Fruit fly (Drosophila melanogaster): ENCODE measurements around the gene CG5274.
A peak's percentile ranks its signal among the peaks of the same experiment; 100 is the strongest.

The CG5274 gene

dm6 chr3L:20384086-20384810 is 43.2 kb downstream of the CG5274 start, which contains the start of the genes CG5498 and fbl (continued):
- TF ChIP-seq CG10543 (GFP tag; optimal IDR thresholded peaks at IDR 0.05) (peak; percentile 74), CG15011 (GFP tag; optimal IDR thresholded peaks at IDR 0.05) (peak; percentile 34), CG11456 (GFP tag; IDR thresholded peaks at IDR 0.05) (no peak), Xrp1 (GFP tag; IDR thresholded peaks at IDR 0.05) (peak; percentile 54; the same call in 1 of the 2 replicates), CG13424 (tag; optimal IDR thresholded peaks at IDR 0.05) (peak; percentile 69), exex (tag; optimal IDR thresholded peaks at IDR 0.05) (peak; percentile 54), CG30431 (GFP tag; optimal IDR thresholded peaks at IDR 0.05) (no peak), Adf1 (GFP tag; IDR thresholded peaks at IDR 0.05) (no peak), sr (GFP tag; IDR thresholded peaks at IDR 0.05) (no peak), CG17568 (GFP tag; optimal IDR thresholded peaks at IDR 0.05) (no peak), gem (tag; optimal IDR thresholded peaks at IDR 0.05) (peak; percentile 83), CG12769 (tag; optimal IDR thresholded peaks at IDR 0.05) (no peak), Kr (GFP tag; optimal IDR thresholded peaks at IDR 0.05) (no peak), Lhr (GFP tag; optimal IDR thresholded peaks at IDR 0.05) (peak; percentile 43), eve (GFP tag; optimal IDR thresholded peaks at IDR 0.05) (no peak), tup (GFP tag; optimal IDR thresholded peaks at IDR 0.05) (no peak), gcm (GFP tag; optimal IDR thresholded peaks at IDR 0.05) (peak; percentile 41), sc (optimal IDR thresholded peaks at IDR 0.05) (no peak), sc (GFP tag; optimal IDR thresholded peaks at IDR 0.05) (no peak), HLH4C (GFP tag; IDR thresholded peaks at IDR 0.05; ENCODE audit: partially characterized antibody) (no peak), Sry-δ (GFP tag; optimal IDR thresholded peaks at IDR 0.05) (peak; percentile 40), abd-A (tag; optimal IDR thresholded peaks at IDR 0.05) (no peak), CG8089 (GFP tag; optimal IDR thresholded peaks at IDR 0.05) (no peak), luna (GFP tag; optimal IDR thresholded peaks at IDR 0.05) (no peak), hb (GFP tag; IDR thresholded peaks at IDR 0.05; ENCODE audit: partially characterized antibody) (no peak), CG7786 (GFP tag; optimal IDR thresholded peaks at IDR 0.05) (peak; percentile 38), CG14014 (GFP tag; IDR thresholded peaks at IDR 0.05) (0 out of 2 replicates have a peak, but pooled peaks have one; percentile 40), fd64A (GFP tag; optimal IDR thresholded peaks at IDR 0.05) (no peak), Hr51 (GFP tag; optimal IDR thresholded peaks at IDR 0.05) (peak; percentile 57 to 70), CG12071 (GFP tag; optimal IDR thresholded peaks at IDR 0.05) (no peak), CG18262 (tag; optimal IDR thresholded peaks at IDR 0.05) (peak; percentile 71), Ets65A (GFP tag) (peak; percentile 86), Fer2 (tag; optimal IDR thresholded peaks at IDR 0.05) (peak; percentile 61), CG16863 (GFP tag; optimal IDR thresholded peaks at IDR 0.05) (no peak), lov (optimal IDR thresholded peaks at IDR 0.05) (no peak), lov (GFP tag; IDR thresholded peaks at IDR 0.05) (no peak), CG7556 (GFP tag; optimal IDR thresholded peaks at IDR 0.05) (peak; percentile 71), CG2120 (GFP tag; optimal IDR thresholded peaks at IDR 0.05) (peak; percentile 84), Side (GFP tag; optimal IDR thresholded peaks at IDR 0.05) (peak; percentile 18), TFAM (GFP tag; optimal IDR thresholded peaks at IDR 0.05) (no peak), BEAF-32 (GFP tag; optimal IDR thresholded peaks at IDR 0.05) (peak; percentile 57), gfzf (GFP tag; optimal IDR thresholded peaks at IDR 0.05) (peak; percentile 17), CrebB (tag; optimal IDR thresholded peaks at IDR 0.05) (no peak), CG14965 (GFP tag; optimal IDR thresholded peaks at IDR 0.05; ENCODE audit: borderline replicate concordance) (no peak), sisA (GFP tag; IDR thresholded peaks at IDR 0.05) (no peak), NC2α (GFP tag; optimal IDR thresholded peaks at IDR 0.05) (no peak), scrt (GFP tag; optimal IDR thresholded peaks at IDR 0.05) (peak; percentile 49), CG9215 (GFP tag; IDR thresholded peaks at IDR 0.05) (no peak), Hsf (GFP tag; optimal IDR thresholded peaks at IDR 0.05) (peak; percentile 78)

All from whole organism, embryonic.